Fruit fly (Drosophila melanogaster) whole organism, prepupa: ENCODE measurements around the gene CG7916.

Experiments used
- CG10631 ChIP-seq: fragments of 200-800 bp; sonication (Bioruptor generic); optimal IDR thresholded peaks from 2 replicates; lab custom pipeline; 2016; ENCODE audit warnings: missing biosample characterization, missing genetic modification characterization
- CG10669 ChIP-seq: fragments of 200-800 bp; sonication (Bioruptor generic); optimal IDR thresholded peaks from 3 replicates; lab custom pipeline; 2018; ENCODE audit warnings: missing biosample characterization, mild to moderate bottlenecking, missing genetic modification characterization, moderate library complexity
- CG11902 ChIP-seq: fragments of 200-800 bp; sonication (Bioruptor generic); optimal IDR thresholded peaks from 3 replicates; lab custom pipeline; 2016; ENCODE audit warnings: missing biosample characterization, missing genetic modification characterization
- CG1621 ChIP-seq: fragments of 200-800 bp; sonication (Bioruptor generic); optimal IDR thresholded peaks from 3 replicates; lab custom pipeline; 2018; ENCODE audit warnings: missing biosample characterization, mild to moderate bottlenecking, missing genetic modification characterization
- CG3032 ChIP-seq: fragments of 200-800 bp; optimal IDR thresholded peaks from 2 replicates; lab custom pipeline; 2019; ENCODE audit warnings: missing biosample characterization, mild to moderate bottlenecking, missing genetic modification characterization, moderate library complexity
- CG32006 ChIP-seq: fragments of 200-800 bp; sonication (Bioruptor generic); optimal IDR thresholded peaks from 3 replicates; lab custom pipeline; 2017; ENCODE audit warnings: missing biosample characterization, mild to moderate bottlenecking, missing genetic modification characterization
- CG3919 ChIP-seq: fragments of 200-800 bp; sonication (Bioruptor generic); optimal IDR thresholded peaks from 3 replicates; lab custom pipeline; 2016; ENCODE audit warnings: missing biosample characterization, missing genetic modification characterization
- CG4318 ChIP-seq: fragments of 200-800 bp; sonication (Bioruptor generic); optimal IDR thresholded peaks from 3 replicates; lab custom pipeline; 2017; ENCODE audit warnings: missing biosample characterization, mild to moderate bottlenecking, missing genetic modification characterization
- CG6163 ChIP-seq: fragments of 200-800 bp; sonication (Bioruptor generic); IDR thresholded peaks from 3 replicates; pipeline ENCODE4 v1.3.6; 2022; ENCODE audit warnings: missing biosample characterization, missing genetic modification characterization
- CG6276 ChIP-seq: fragments of 200-800 bp; sonication (Bioruptor generic); optimal IDR thresholded peaks from 2 replicates; lab custom pipeline; 2017; ENCODE audit warnings: missing biosample characterization, mild to moderate bottlenecking, missing genetic modification characterization
- CG6792 ChIP-seq: fragments of 200-800 bp; sonication (Bioruptor generic); optimal IDR thresholded peaks from 3 replicates; lab custom pipeline; 2016; ENCODE audit warnings: missing biosample characterization, missing genetic modification characterization
- CG6854 ChIP-seq: fragments of 200-800 bp; sonication (Bioruptor generic); optimal IDR thresholded peaks from 2 replicates; lab custom pipeline; 2017; ENCODE audit warnings: missing biosample characterization, mild to moderate bottlenecking, missing genetic modification characterization
- CG7368 ChIP-seq: fragments of 200-800 bp; sonication (Bioruptor generic); optimal IDR thresholded peaks from 3 replicates; lab custom pipeline; 2016; ENCODE audit warnings: missing biosample characterization, missing genetic modification characterization
- CG8119 ChIP-seq: fragments of 200-800 bp; sonication (Bioruptor generic); IDR thresholded peaks from 3 replicates; pipeline ENCODE4 v1.3.6; 2022; ENCODE audit warnings: missing biosample characterization, missing genetic modification characterization
- CG8319 ChIP-seq: fragments of 200-800 bp; sonication (Bioruptor generic); optimal IDR thresholded peaks from 3 replicates; lab custom pipeline; 2016; ENCODE audit warnings: missing biosample characterization, missing genetic modification characterization
- CG9139 ChIP-seq: fragments of 200-800 bp; sonication (Bioruptor generic); optimal IDR thresholded peaks from 3 replicates; lab custom pipeline; 2017; ENCODE audit warnings: missing biosample characterization, mild to moderate bottlenecking, missing genetic modification characterization
- Eip75B ChIP-seq: fragments of 200-800 bp; sonication (Bioruptor generic); optimal IDR thresholded peaks from 3 replicates; lab custom pipeline; 2016; ENCODE audit warnings: missing biosample characterization, missing genetic modification characterization
- Eip78C ChIP-seq: fragments of 200-800 bp; sonication (Bioruptor generic); peaks from one replicate; lab custom pipeline; 2016; ENCODE audit warnings: missing biosample characterization, missing genetic modification characterization
- Eip93F ChIP-seq: fragments of 200-800 bp; sonication (Bioruptor generic); optimal IDR thresholded peaks from 2 replicates; lab custom pipeline; 2016; ENCODE audit warnings: missing biosample characterization, mild to moderate bottlenecking, missing genetic modification characterization
- Ets96B ChIP-seq: fragments of 200-800 bp; optimal IDR thresholded peaks from 2 replicates; lab custom pipeline; 2019; ENCODE audit warnings: missing biosample characterization, mild to moderate bottlenecking, missing genetic modification characterization, moderate library complexity
- Hr38 ChIP-seq: sonication (Bioruptor generic); optimal IDR thresholded peaks from 2 replicates; lab custom pipeline; 2016; ENCODE audit warnings: missing biosample characterization, missing genetic modification characterization
- Hr39 ChIP-seq: fragments of 200-800 bp; sonication (Bioruptor generic); optimal IDR thresholded peaks from 2 replicates; lab custom pipeline; 2016; ENCODE audit warnings: missing biosample characterization, missing genetic modification characterization
- Hr4 ChIP-seq: fragments of 200-800 bp; sonication (Bioruptor generic); optimal IDR thresholded peaks from 3 replicates; lab custom pipeline; 2016; ENCODE audit warnings: missing biosample characterization, missing genetic modification characterization
- Met ChIP-seq: fragments of 200-800 bp; sonication (Bioruptor generic); optimal IDR thresholded peaks from 3 replicates; lab custom pipeline; 2016; ENCODE audit warnings: missing biosample characterization, missing genetic modification characterization
- OdsH ChIP-seq: fragments of 200-800 bp; sonication (Bioruptor generic); optimal IDR thresholded peaks from 3 replicates; lab custom pipeline; 2016; ENCODE audit warnings: missing biosample characterization, missing genetic modification characterization
- Smox ChIP-seq: fragments of 200-800 bp; sonication (Bioruptor generic); optimal IDR thresholded peaks from 3 replicates; lab custom pipeline; 2016; ENCODE audit warnings: missing biosample characterization, missing genetic modification characterization
- Sox102F ChIP-seq: fragments of 200-800 bp; sonication (Bioruptor generic); optimal IDR thresholded peaks from 2 replicates; lab custom pipeline; 2016; ENCODE audit warnings: missing biosample characterization, mild to moderate bottlenecking, missing genetic modification characterization
- Sox14 ChIP-seq: fragments of 200-800 bp; sonication (Bioruptor generic); optimal IDR thresholded peaks from 3 replicates; lab custom pipeline; 2016; ENCODE audit warnings: missing biosample characterization, missing genetic modification characterization
- Sox15 ChIP-seq: fragments of 200-800 bp; sonication (Bioruptor generic); optimal IDR thresholded peaks from 3 replicates; lab custom pipeline; 2016; ENCODE audit warnings: missing biosample characterization, missing genetic modification characterization
- achi ChIP-seq: fragments of 200-800 bp; sonication (Bioruptor generic); optimal IDR thresholded peaks from 3 replicates; lab custom pipeline; 2016; ENCODE audit warnings: missing biosample characterization, missing genetic modification characterization
- acj6 ChIP-seq: fragments of 200-800 bp; sonication (Bioruptor generic); optimal IDR thresholded peaks from 3 replicates; lab custom pipeline; 2016; ENCODE audit warnings: missing biosample characterization, missing genetic modification characterization
- dac ChIP-seq: fragments of 200-800 bp; sonication (Bioruptor generic); optimal IDR thresholded peaks from 2 replicates; lab custom pipeline; 2017; ENCODE audit warnings: missing biosample characterization, mild to moderate bottlenecking, missing genetic modification characterization
- dsx ChIP-seq: fragments of 200-800 bp; optimal IDR thresholded peaks from 3 replicates; lab custom pipeline; 2019; ENCODE audit warnings: missing biosample characterization, mild to moderate bottlenecking, missing genetic modification characterization, moderate library complexity; ENCODE audit not compliant: poor library complexity, severe bottlenecking
- eg ChIP-seq: fragments of 200-800 bp; sonication (Bioruptor generic); IDR thresholded peaks from 3 replicates; pipeline ENCODE4 v1.3.6; 2022; ENCODE audit warnings: missing biosample characterization, missing genetic modification characterization
- esn ChIP-seq: fragments of 200-800 bp; sonication (Bioruptor generic); optimal IDR thresholded peaks from 2 replicates; lab custom pipeline; 2016; ENCODE audit warnings: missing biosample characterization, mild to moderate bottlenecking, missing genetic modification characterization, moderate library complexity
- fkh ChIP-seq: fragments of 200-800 bp; sonication (Bioruptor generic); optimal IDR thresholded peaks from 3 replicates; lab custom pipeline; 2017; ENCODE audit warnings: missing biosample characterization, mild to moderate bottlenecking, missing genetic modification characterization, moderate library complexity
- net ChIP-seq: fragments of 200-800 bp; sonication (Bioruptor generic); optimal IDR thresholded peaks from 3 replicates; lab custom pipeline; 2016; ENCODE audit warnings: missing biosample characterization, missing genetic modification characterization
- pdm3 ChIP-seq: fragments of 200-800 bp; sonication (Bioruptor generic); optimal IDR thresholded peaks from 3 replicates; lab custom pipeline; 2016; ENCODE audit warnings: missing biosample characterization, missing genetic modification characterization
- salr ChIP-seq, 2 experiments: fragments of 200-800 bp; sonication (Bioruptor generic); optimal IDR thresholded peaks; 3 replicates each; lab custom pipeline; 2016 to 2018; ENCODE audit warnings: missing biosample characterization in 2 of 2, missing genetic modification characterization in 2 of 2, mild to moderate bottlenecking in 1 of 2
- ss ChIP-seq, 2 experiments: fragments of 200-800 bp; sonication (Bioruptor generic); optimal IDR thresholded peaks; 2 replicates in 1 of 2; 3 replicates in 1 of 2; lab custom pipeline; 2017 to 2018; ENCODE audit warnings: mild to moderate bottlenecking in 2 of 2, missing biosample characterization in 2 of 2, missing genetic modification characterization in 2 of 2, moderate library complexity in 1 of 2
- svp ChIP-seq: fragments of 200-800 bp; sonication (Bioruptor generic); peaks from one replicate; lab custom pipeline; 2016; ENCODE audit warnings: missing biosample characterization, missing genetic modification characterization
- topi ChIP-seq: fragments of 200-800 bp; sonication (Bioruptor generic); optimal IDR thresholded peaks from 3 replicates; lab custom pipeline; 2016; ENCODE audit warnings: missing biosample characterization, missing genetic modification characterization
- vri ChIP-seq: fragments of 200-800 bp; sonication (Bioruptor generic); optimal IDR thresholded peaks from 3 replicates; lab custom pipeline; 2016; ENCODE audit warnings: missing biosample characterization, mild to moderate bottlenecking, missing genetic modification characterization

Gene CG7916

DNA sequence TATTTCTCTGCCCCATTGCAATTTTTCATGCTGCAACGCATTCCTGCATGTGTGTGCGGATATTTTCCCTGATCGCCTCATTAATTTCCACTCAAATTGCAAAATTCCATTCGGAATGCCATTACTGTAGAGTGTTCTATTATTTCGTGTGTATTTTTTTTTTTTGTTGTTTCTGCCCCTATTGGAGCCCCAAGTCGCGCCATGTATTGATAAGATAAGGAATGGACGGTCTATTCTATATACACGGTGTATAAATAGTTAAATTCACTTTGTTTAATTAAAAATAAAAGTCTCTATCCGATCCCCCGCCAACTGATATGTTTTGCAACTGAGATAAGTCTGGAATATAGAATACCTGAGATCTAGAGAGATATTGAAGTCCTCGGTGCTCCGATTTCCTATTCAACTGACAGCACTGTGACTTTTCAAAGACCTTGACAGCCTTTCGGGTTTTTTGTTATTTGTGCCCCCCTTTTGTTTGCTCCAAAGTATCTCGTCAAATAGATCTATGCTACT is 34.9 kb downstream of the CG7916 start:
- TF ChIP-seq CG32006 (GFP tag; lab: Kevin White, UChicago) = no peak
- TF ChIP-seq svp = peak; percentile 74
- TF ChIP-seq pdm3 (GFP tag; lab: Kevin White, UChicago) = no peak
- peak; percentile 20 for TF ChIP-seq Eip93F

DNA sequence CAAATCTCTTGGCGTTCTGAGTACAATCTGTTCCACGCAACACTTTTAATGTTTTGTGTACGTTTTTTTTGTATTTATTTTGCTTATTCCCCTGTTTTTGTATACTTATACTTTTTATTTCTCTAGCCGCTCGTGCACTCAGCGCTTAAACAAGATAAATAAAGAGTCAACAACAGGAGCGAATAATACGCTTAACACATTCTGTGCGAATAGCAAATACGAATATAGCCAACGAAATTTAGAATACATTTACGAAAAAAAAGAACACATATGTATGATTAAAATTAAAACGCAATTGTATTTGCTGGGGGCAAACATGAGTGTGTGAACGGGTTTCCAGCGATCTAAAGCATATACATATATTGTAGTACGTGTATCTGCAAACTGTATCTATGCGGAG is 35.4 kb downstream of the CG7916 start:
- TF ChIP-seq CG3032 (tag; lab: Kevin White, UChicago) (no peak), vri (GFP tag; lab: Kevin White, UChicago) (peak; percentile 56), svp (peak; percentile 49), CG10669 (no peak), ss (GFP tag; optimal IDR thresholded peaks at IDR 0.05; lab: Kevin White, UChicago) (no peak), dsx (GFP tag; lab: Kevin White, UChicago) (no peak), Eip78C (GFP tag; lab: Kevin White, UChicago) (peak; percentile 67), esn (peak; percentile 17), Met (GFP tag; lab: Kevin White, UChicago) (peak; percentile 15), eg (GFP tag; lab: Robert Waterston, UW) (0 out of 3 replicates have a peak, but pooled peaks have one; percentile 10), salr (GFP tag; optimal IDR thresholded peaks at IDR 0.05; lab: Kevin White, UChicago) (no peak), CG7368 (GFP tag; lab: Kevin White, UChicago) (no peak), fkh (peak; percentile 89)

DNA sequence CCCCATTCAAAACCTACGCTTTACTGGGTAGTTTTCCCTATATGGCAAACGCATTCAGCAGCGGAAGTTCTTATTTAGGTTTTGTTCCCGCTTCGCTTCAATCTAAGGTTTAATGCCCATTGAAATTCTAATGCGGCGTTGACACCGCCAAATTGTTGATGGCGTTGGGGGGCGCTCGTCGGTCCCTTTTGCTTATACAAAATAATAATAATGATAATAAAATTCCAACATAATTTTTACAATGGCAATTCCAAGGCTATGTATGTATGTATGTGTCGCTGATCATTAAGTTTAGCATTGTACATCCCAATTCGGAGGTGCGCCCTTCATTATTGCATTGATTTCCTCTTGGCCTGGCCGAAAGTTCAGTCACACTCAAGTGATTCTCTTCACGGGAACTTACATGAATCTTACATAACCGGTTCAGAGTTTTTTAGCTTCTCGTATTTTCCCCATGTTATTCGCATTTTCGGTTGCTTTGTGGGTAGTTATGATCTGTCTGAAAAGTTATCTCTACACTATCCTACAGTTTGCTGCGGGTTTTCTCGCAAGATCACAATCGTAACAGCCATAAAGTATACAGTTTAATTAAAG is 37.6 kb downstream of the CG7916 start:
- no peak for TF ChIP-seq CG4318 (GFP tag; lab: Kevin White, UChicago)
- TF ChIP-seq topi = no peak
- no peak for TF ChIP-seq CG10669
- TF ChIP-seq Hr39 (GFP tag; lab: Kevin White, UChicago) = no peak
- no peak for TF ChIP-seq achi
- TF ChIP-seq net (GFP tag; lab: Kevin White, UChicago) = peak; percentile 10

DNA sequence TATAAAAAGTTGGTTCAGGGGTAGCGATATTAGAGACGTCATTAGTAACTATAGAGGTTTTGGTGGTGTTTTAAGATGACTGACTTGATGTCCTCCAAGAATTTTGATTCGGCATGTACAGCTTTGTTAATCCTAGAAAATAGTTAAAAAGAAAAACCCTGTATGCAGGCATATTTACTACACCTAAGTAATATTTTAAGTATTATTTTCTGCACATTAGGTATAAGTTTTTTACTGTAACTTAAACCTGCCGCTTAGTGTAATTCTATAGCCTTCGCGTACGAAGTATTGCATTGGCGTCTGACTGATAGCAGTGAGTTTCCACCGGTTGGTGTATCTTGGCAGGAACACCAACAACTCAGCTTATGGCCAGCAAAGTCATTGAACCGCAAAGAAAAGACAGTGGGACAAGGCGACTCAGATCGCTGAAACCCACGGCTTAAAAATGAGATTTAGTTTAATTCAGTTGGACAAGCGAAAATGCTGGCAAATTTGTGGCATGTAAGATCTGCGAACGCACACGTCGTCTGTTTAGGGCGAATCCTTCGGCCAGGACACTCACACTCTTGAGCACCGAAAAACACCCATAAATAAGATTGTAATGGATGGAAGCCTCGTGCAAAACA is 38.2 kb downstream of the CG7916 start:
- no peak for TF ChIP-seq Sox15 (GFP tag; lab: Kevin White, UChicago)
- TF ChIP-seq Eip78C (GFP tag; lab: Kevin White, UChicago) = peak; percentile 90
- TF ChIP-seq ss (GFP tag; optimal IDR thresholded peaks at IDR 0.05; lab: Kevin White, UChicago) = peak; percentile 1 to 57
- no peak for TF ChIP-seq Hr38 (GFP tag; lab: Kevin White, UChicago)
- no peak for TF ChIP-seq dac (GFP tag; lab: Kevin White, UChicago)
- no peak for TF ChIP-seq acj6 (GFP tag; lab: Kevin White, UChicago)
- peak; percentile 24 for TF ChIP-seq Hr39 (GFP tag; lab: Kevin White, UChicago)
- TF ChIP-seq Sox14 (GFP tag; lab: Kevin White, UChicago) = no peak
- peak; percentile 10 for TF ChIP-seq CG6276 (GFP tag; lab: Kevin White, UChicago)
- TF ChIP-seq CG7368 (GFP tag; lab: Kevin White, UChicago) = no peak
- TF ChIP-seq pdm3 (GFP tag; lab: Kevin White, UChicago) = peak; percentile 2
- peak; percentile 46 for TF ChIP-seq CG3919 (GFP tag; lab: Kevin White, UChicago)
- 0 out of 3 replicates have a peak, but pooled peaks have one; percentile 6 for TF ChIP-seq CG6163
- peak; percentile 36 for TF ChIP-seq CG6792 (GFP tag; lab: Kevin White, UChicago)
- TF ChIP-seq CG10631 (GFP tag; lab: Kevin White, UChicago) = no peak
- TF ChIP-seq CG8319 = peak; percentile 13
- TF ChIP-seq CG11902 (GFP tag; lab: Kevin White, UChicago) = no peak
- TF ChIP-seq Ets96B (tag; lab: Kevin White, UChicago) = peak; percentile 15
- TF ChIP-seq eg (GFP tag; lab: Robert Waterston, UW) = no peak
- no peak for TF ChIP-seq CG8119 (GFP tag; lab: Robert Waterston, UW)
- peak; percentile 31 for TF ChIP-seq Smox (GFP tag; lab: Kevin White, UChicago)
- peak; percentile 46 for TF ChIP-seq Sox102F (GFP tag; lab: Kevin White, UChicago)
- no peak for TF ChIP-seq CG1621 (tag; lab: Kevin White, UChicago)
- no peak for TF ChIP-seq CG6854
- TF ChIP-seq CG9139 (GFP tag; lab: Kevin White, UChicago) = no peak
- no peak for TF ChIP-seq net (GFP tag; lab: Kevin White, UChicago)
- TF ChIP-seq Hr4 = no peak
- TF ChIP-seq fkh = no peak
- peak; percentile 58 for TF ChIP-seq topi
- TF ChIP-seq Eip93F = no peak
- TF ChIP-seq svp = peak; percentile 88
- peak; percentile 35 for TF ChIP-seq OdsH (GFP tag; lab: Kevin White, UChicago)
- TF ChIP-seq Eip75B (GFP tag; lab: Kevin White, UChicago) = no peak
- peak; percentile 43 for TF ChIP-seq CG3032 (tag; lab: Kevin White, UChicago)
